Worm (Caenorhabditis elegans) whole organism, L2 larva: Measurements from ENCODE around the gene T19D12.5.

Source experiments
- F13H6.1 ChIP-seq: sonication (generic microtip); optimal IDR thresholded peaks from 2 replicates; lab custom pipeline; 2016; ENCODE audit warnings: missing genetic modification characterization, missing compliant biosample characterization
- ama-1 ChIP-seq: fragments of 150-350 bp; optimal IDR thresholded peaks from 2 replicates; lab custom pipeline; 2018; ENCODE audit warnings: inconsistent platforms
- crh-2 ChIP-seq: sonication (generic microtip); optimal IDR thresholded peaks from 2 replicates; lab custom pipeline; 2017; ENCODE audit warnings: missing biosample characterization, missing genetic modification characterization
- elt-1 ChIP-seq: fragments of 150-350 bp; optimal IDR thresholded peaks from 2 replicates; lab custom pipeline; 2014; ENCODE audit warnings: missing biosample characterization, missing genetic modification characterization
- lsy-2 ChIP-seq, 2 experiments: fragments of 150-350 bp in 1 of 2; sonication (generic microtip) in 1 of 2; optimal IDR thresholded peaks; 2 replicates each; lab custom pipeline; 2014 to 2017; ENCODE audit warnings: missing biosample characterization in 2 of 2, missing genetic modification characterization in 2 of 2
- mbf-1 ChIP-seq: sonication (generic microtip); optimal IDR thresholded peaks from 2 replicates; lab custom pipeline; 2017; ENCODE audit warnings: missing biosample characterization, missing genetic modification characterization
- peb-1 ChIP-seq: fragments of 150-350 bp; optimal IDR thresholded peaks from 2 replicates; lab custom pipeline; 2014; ENCODE audit warnings: missing biosample characterization, missing genetic modification characterization
- sma-3 ChIP-seq: sonication (generic microtip); optimal IDR thresholded peaks from 2 replicates; lab custom pipeline; 2016; ENCODE audit warnings: missing genetic modification reagents, missing genetic modification characterization, missing compliant biosample characterization
- sma-9 ChIP-seq, 2 experiments: fragments of 150-350 bp in 1 of 2; sonication (generic microtip) in 1 of 2; optimal IDR thresholded peaks; 2 replicates each; lab custom pipeline; 2014 to 2016; ENCODE audit warnings: missing genetic modification characterization in 2 of 2, mild to moderate bottlenecking in 1 of 2, missing biosample characterization in 1 of 2, missing compliant biosample characterization in 1 of 2, missing genetic modification reagents in 1 of 2, moderate library complexity in 1 of 2
- ztf-4 ChIP-seq: fragments of 150-350 bp; optimal IDR thresholded peaks from 2 replicates; lab custom pipeline; 2014; ENCODE audit warnings: missing biosample characterization, missing genetic modification characterization

Gene T19D12.5

DNA sequence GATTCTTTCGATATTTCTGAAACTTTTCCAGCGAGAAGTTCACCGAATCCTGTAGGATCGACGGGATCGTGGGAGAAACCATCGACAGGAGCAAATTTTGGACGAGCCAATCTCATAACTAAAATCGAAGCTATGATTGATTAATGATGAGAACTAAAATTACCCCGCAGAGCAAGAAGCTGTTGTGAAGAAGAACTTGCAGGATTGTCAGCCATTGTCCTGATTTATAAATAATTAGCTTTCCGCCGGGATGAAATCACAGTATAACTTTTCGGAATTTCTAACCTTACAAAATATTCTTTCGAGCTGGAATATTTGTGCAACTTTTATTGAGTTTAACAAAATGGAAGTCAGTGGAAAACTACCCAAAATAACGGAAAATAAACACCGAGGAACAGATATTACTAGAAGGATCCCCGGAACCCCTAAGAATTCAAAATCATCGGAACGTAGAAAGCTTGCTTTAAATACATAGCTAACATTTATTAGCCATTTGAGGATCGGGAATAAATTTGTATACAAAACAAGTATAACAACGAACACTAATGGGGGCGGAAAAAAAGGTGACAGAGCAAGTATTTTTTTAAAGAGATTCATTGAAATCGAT is 48.7 kb downstream of the T19D12.5 start, which contains the start of gene C56C10.7:
TSS of gene C56C10.7 (minus strand) at position 312 of the 607 bp plus-strand sequence.
- TF ChIP-seq ztf-4 (tag; lab: Kevin White, UChicago) (peak; percentile 69), crh-2 (tag; lab: Kevin White, UChicago) (peak; percentile 51), lsy-2 (tag; optimal IDR thresholded peaks at IDR 0.05; lab: Kevin White, UChicago) (peak; percentile 25 to 50), ama-1 (lab: Kevin White, UChicago) (peak; percentile 40), peb-1 (tag; lab: Kevin White, UChicago) (no peak), F13H6.1 (tag; lab: Kevin White, UChicago) (no peak), sma-9 (GFP tag; optimal IDR thresholded peaks at IDR 0.05; lab: Kevin White, UChicago) (peak; percentile 27), sma-9 (tag; optimal IDR thresholded peaks at IDR 0.05; lab: Kevin White, UChicago) (no peak), mbf-1 (no peak), elt-1 (tag; lab: Kevin White, UChicago) (no peak), sma-3 (GFP tag; lab: Kevin White, UChicago) (peak; percentile 33)
